Worm (Caenorhabditis elegans) whole organism, L1 larva: Measurements from ENCODE around the gene F11E6.8.

Experiments used
- C04F5.9 ChIP-seq: sonication (generic microtip); optimal IDR thresholded peaks from 2 replicates; lab custom pipeline; 2016; ENCODE audit warnings: missing genetic modification characterization, missing compliant biosample characterization
- aha-1 ChIP-seq: fragments of 150-350 bp; optimal IDR thresholded peaks from 2 replicates; lab custom pipeline; 2014; ENCODE audit warnings: missing biosample characterization, missing genetic modification characterization
- mdl-1 ChIP-seq, 2 experiments: fragments of 150-350 bp; optimal IDR thresholded peaks; 2 replicates each; lab custom pipeline; 2014 to 2017; ENCODE audit warnings: missing biosample characterization in 2 of 2, missing genetic modification characterization in 2 of 2, inconsistent platforms in 1 of 2
- mep-1 ChIP-seq: fragments of 150-350 bp; optimal IDR thresholded peaks from 2 replicates; lab custom pipeline; 2014; ENCODE audit warnings: missing biosample characterization, missing genetic modification characterization
- nhr-12 ChIP-seq: sonication (generic microtip); optimal IDR thresholded peaks from 2 replicates; lab custom pipeline; 2017; ENCODE audit warnings: missing biosample characterization, missing genetic modification characterization
- snpc-4 ChIP-seq: fragments of 150-350 bp; optimal IDR thresholded peaks from 2 replicates; lab custom pipeline; 2014; ENCODE audit warnings: missing biosample characterization, missing genetic modification characterization

- TF ChIP-seq mep-1 (tag; lab: Kevin White, UChicago) (peak; percentile 28), mdl-1 (tag; optimal IDR thresholded peaks at IDR 0.05; lab: Kevin White, UChicago) (no peak), snpc-4 (tag; lab: Kevin White, UChicago) (no peak), aha-1 (tag; lab: Kevin White, UChicago) (no peak), C04F5.9 (tag; lab: Kevin White, UChicago) (no peak), nhr-12 (tag; lab: Kevin White, UChicago) (no peak)
These were observed 23.4 kb downstream of the F11E6.8 start for ce11 chrIV:17426970-17427369.
